Fruit fly (Drosophila melanogaster): ENCODE measurements around the gene CG3655.

dm6 chrX:1030478-1030877, 104.2 kb downstream of the CG3655 start, which contains the start of the genes Cdc45 and Rpp21:
- TF ChIP-seq h (optimal IDR thresholded peaks at IDR 0.05) (no peak), Sin3A (optimal IDR thresholded peaks at IDR 0.05) (no peak), psq (optimal IDR thresholded peaks at IDR 0.05) (no peak), insv (optimal IDR thresholded peaks at IDR 0.05) (no peak)

Measured in Kc167 (cell line).